Worm (Caenorhabditis elegans) whole organism, early embryonic: ENCODE data around the gene F14E5.8.

Source experiments
- F13C5.2 ChIP-seq: sonication (generic microtip); optimal IDR thresholded peaks from 2 replicates; lab custom pipeline; 2017; ENCODE audit warnings: mild to moderate bottlenecking, missing genetic modification characterization, inconsistent platforms, missing compliant biosample characterization
- aly-1 ChIP-seq: sonication (generic microtip); optimal IDR thresholded peaks from 2 replicates; lab custom pipeline; 2016; ENCODE audit warnings: missing genetic modification characterization, missing compliant biosample characterization
- ceh-13 ChIP-seq: fragments of 200-800 bp; sonication (Bioruptor generic); optimal IDR thresholded peaks from 2 replicates; lab custom pipeline; 2018; ENCODE audit warnings: mild to moderate bottlenecking, missing genetic modification characterization, missing compliant biosample characterization
- ceh-36 ChIP-seq: sonication (generic microtip); optimal IDR thresholded peaks from 2 replicates; lab custom pipeline; 2016; ENCODE audit warnings: missing genetic modification characterization, inconsistent platforms, missing compliant biosample characterization
- ets-7 ChIP-seq: sonication (generic microtip); optimal IDR thresholded peaks from 2 replicates; lab custom pipeline; 2016; ENCODE audit warnings: missing genotype, missing genetic modification characterization, missing compliant biosample characterization
- flt-1 ChIP-seq: fragments of 200-800 bp; sonication (Bioruptor generic); IDR thresholded peaks from 2 replicates; pipeline ENCODE4 v1.3.6; 2022; ENCODE audit warnings: missing genetic modification characterization, missing compliant biosample characterization
- hmbx-1 ChIP-seq: sonication (generic microtip); optimal IDR thresholded peaks from 2 replicates; lab custom pipeline; 2016; ENCODE audit warnings: mild to moderate bottlenecking, missing genetic modification characterization, missing compliant biosample characterization
- hmg-4 ChIP-seq: fragments of 200-800 bp; sonication (Bioruptor generic); optimal IDR thresholded peaks from 2 replicates; lab custom pipeline; 2018; ENCODE audit warnings: mild to moderate bottlenecking, missing genetic modification characterization, missing compliant biosample characterization
- hnd-1 ChIP-seq: sonication (generic microtip); optimal IDR thresholded peaks from 2 replicates; lab custom pipeline; 2016; ENCODE audit warnings: missing genetic modification characterization, missing compliant biosample characterization
- pes-1 ChIP-seq: fragments of 200-800 bp; sonication (Bioruptor generic); IDR thresholded peaks from 2 replicates; pipeline ENCODE4 v1.3.6; 2022; ENCODE audit warnings: missing genetic modification reagents, missing genetic modification characterization, missing compliant biosample characterization
- scrt-1 ChIP-seq: fragments of 200-800 bp; sonication (Bioruptor generic); IDR thresholded peaks from 2 replicates; pipeline ENCODE4 v1.3.6; 2022; ENCODE audit warnings: missing genetic modification characterization, missing compliant biosample characterization
- tbx-11 ChIP-seq: fragments of 200-800 bp; sonication (Bioruptor generic); IDR thresholded peaks from 2 replicates; pipeline ENCODE4 v1.3.6; 2022; ENCODE audit warnings: missing genetic modification characterization, missing compliant biosample characterization
- tra-4 ChIP-seq: sonication (generic microtip); optimal IDR thresholded peaks from 2 replicates; lab custom pipeline; 2017; ENCODE audit warnings: missing genetic modification characterization, missing compliant biosample characterization

F14E5.8 gene

DNA sequence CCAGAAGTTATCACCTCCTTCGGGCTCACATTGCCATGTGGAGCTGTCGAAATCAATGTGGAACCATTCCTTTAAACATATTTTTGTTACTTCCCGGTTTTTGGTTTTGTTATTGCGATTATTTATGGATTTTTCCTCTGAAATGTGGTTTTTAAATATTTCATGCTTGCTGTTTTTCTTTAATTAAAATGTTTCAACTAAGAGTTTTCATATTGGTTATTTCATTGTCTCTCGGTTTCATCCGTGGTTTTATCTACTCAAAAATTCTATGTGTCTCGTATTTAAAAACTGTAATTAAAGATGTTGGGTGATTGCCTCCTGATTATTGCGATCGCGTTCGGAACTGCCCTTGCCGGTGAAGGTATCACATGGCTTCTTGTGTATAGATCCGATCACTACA lies 47.0 kb downstream of the F14E5.8 start, which contains the start of gene F22B5.10:
Gene F22B5.10 (plus strand): TSS at position 301 of the 400 bp plus-strand sequence.
- TF ChIP-seq aly-1 (tag; lab: Kevin White, UChicago) (no peak), ceh-13 (GFP tag; lab: Kevin White, UChicago) (no peak), tra-4 (tag; lab: Kevin White, UChicago) (no peak)

DNA sequence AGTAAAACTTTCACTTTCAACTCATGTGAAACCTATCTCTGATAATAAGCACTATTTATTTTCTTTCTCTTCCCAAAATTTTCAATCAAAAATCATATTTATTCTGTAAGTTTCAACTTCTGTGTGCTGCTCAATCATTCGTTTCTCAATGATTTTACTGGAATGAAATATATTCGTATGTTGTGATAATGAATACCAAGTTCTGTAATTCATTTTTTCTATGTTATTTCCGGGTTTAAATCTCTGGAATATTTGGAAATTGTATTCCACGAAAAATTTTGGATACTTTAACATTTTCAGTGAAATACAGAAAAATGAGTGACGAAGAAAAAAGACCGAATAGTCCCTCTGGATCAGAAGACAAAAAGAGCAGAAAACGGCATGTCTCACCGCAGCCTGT lies 47.9 kb downstream of the F14E5.8 start, which contains the start of gene M05D6.2:
Gene M05D6.2 (plus strand): TSS at position 301 of the 400 bp plus-strand sequence.
- TF ChIP-seq ceh-13 (GFP tag; lab: Kevin White, UChicago) (no peak), ceh-36 (no peak), flt-1 (GFP tag; lab: Robert Waterston, UW) (no peak), tra-4 (tag; lab: Kevin White, UChicago) (no peak), hmbx-1 (tag; lab: Kevin White, UChicago) (no peak), pes-1 (no peak), scrt-1 (GFP tag; lab: Robert Waterston, UW) (no peak), hmg-4 (GFP tag; lab: Kevin White, UChicago) (no peak), hnd-1 (tag; lab: Kevin White, UChicago) (no peak), F13C5.2 (tag; lab: Kevin White, UChicago) (no peak)

DNA sequence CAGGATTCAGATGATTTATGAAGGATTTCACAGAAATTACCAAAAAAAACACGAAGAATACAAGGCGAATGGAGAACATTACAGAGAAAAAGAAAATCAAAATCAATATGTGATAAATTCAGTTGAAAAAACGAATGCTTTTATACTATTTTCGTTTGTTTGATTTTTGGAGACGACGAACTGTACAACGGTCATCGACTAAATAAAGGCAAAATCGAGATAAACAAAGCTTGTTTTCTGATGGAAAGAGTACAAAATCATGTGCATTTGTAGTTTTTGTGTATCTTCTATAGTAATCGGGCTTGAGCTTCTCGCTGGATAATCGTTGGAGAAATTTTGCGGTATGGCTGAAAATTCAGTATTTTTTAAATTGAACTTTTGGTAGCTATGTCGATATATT lies 51.2 kb downstream of the F14E5.8 start, which contains the start of gene M05D6.8:
Gene M05D6.8 (minus strand): TSS at position 101 of the 400 bp plus-strand sequence.
- TF ChIP-seq ets-7 (no peak), tbx-11 (GFP tag; lab: Robert Waterston, UW) (no peak), hmg-4 (GFP tag; lab: Kevin White, UChicago) (no peak)
